Worm (Caenorhabditis elegans): ENCODE data around the gene gba-3.

ce11 chrIV:17473034-17473433 is at the start of gene gba-3:
- TF ChIP-seq pha-4 (tag; optimal IDR thresholded peaks at IDR 0.05), result no peak
- TF ChIP-seq nhr-28 (tag; optimal IDR thresholded peaks at IDR 0.05), result no peak
- no peak for TF ChIP-seq ces-1 (GFP tag; optimal IDR thresholded peaks at IDR 0.05)
- no peak for TF ChIP-seq mep-1 (tag; optimal IDR thresholded peaks at IDR 0.05)
- no peak for TF ChIP-seq nhr-237 (tag; optimal IDR thresholded peaks at IDR 0.05)
- TF ChIP-seq cnd-1 (tag; optimal IDR thresholded peaks at IDR 0.05), result no peak
- no peak for TF ChIP-seq elt-3 (tag; optimal IDR thresholded peaks at IDR 0.05)
- TF ChIP-seq nhr-12 (tag; optimal IDR thresholded peaks at IDR 0.05), result no peak
- no peak for TF ChIP-seq lin-13 (tag; optimal IDR thresholded peaks at IDR 0.05)

All from whole organism, mixed stage, embryonic.